Worm (Caenorhabditis elegans) whole organism, late embryonic: ENCODE results near the gene lelo-2.

Experiments
- C08G9.2 ChIP-seq: sonication (generic microtip); optimal IDR thresholded peaks from 2 replicates; lab custom pipeline; 2016; ENCODE audit warnings: mild to moderate bottlenecking, missing genetic modification characterization, moderate library complexity, missing compliant biosample characterization
- C38D4.7 ChIP-seq: fragments of 200-800 bp; sonication (Bioruptor generic); optimal IDR thresholded peaks from 2 replicates; lab custom pipeline; 2018; ENCODE audit warnings: mild to moderate bottlenecking, missing genetic modification characterization, moderate library complexity, missing compliant biosample characterization
- F13H6.1 ChIP-seq: sonication (generic microtip); optimal IDR thresholded peaks from 2 replicates; lab custom pipeline; 2016; ENCODE audit warnings: missing genetic modification characterization, missing compliant biosample characterization
- K02D7.2 ChIP-seq: sonication (generic microtip); optimal IDR thresholded peaks from 2 replicates; lab custom pipeline; 2017; ENCODE audit warnings: mild to moderate bottlenecking, missing genetic modification characterization, missing compliant biosample characterization
- ceh-14 ChIP-seq: sonication (generic microtip); optimal IDR thresholded peaks from 2 replicates; lab custom pipeline; 2016; ENCODE audit warnings: missing genotype, missing genetic modification characterization, missing compliant biosample characterization
- ceh-19 ChIP-seq: fragments of 200-800 bp; sonication (Bioruptor generic); optimal IDR thresholded peaks from 2 replicates; lab custom pipeline; 2018; ENCODE audit warnings: mild to moderate bottlenecking, missing genetic modification characterization, missing compliant biosample characterization
- ceh-22 ChIP-seq: sonication (generic microtip); optimal IDR thresholded peaks from 2 replicates; lab custom pipeline; 2017; ENCODE audit warnings: missing biosample characterization, missing genetic modification characterization
- ceh-24 ChIP-seq: sonication (generic microtip); optimal IDR thresholded peaks from 2 replicates; lab custom pipeline; 2016; ENCODE audit warnings: mild to moderate bottlenecking, missing genetic modification characterization, missing compliant biosample characterization
- ceh-31 ChIP-seq: sonication (generic microtip); optimal IDR thresholded peaks from 2 replicates; lab custom pipeline; 2016; ENCODE audit warnings: missing genetic modification characterization, missing compliant biosample characterization
- ceh-48 ChIP-seq: sonication (generic microtip); optimal IDR thresholded peaks from 2 replicates; lab custom pipeline; 2016; ENCODE audit warnings: missing genetic modification characterization, inconsistent platforms, missing compliant biosample characterization
- ceh-6 ChIP-seq: fragments of 200-800 bp; sonication (Bioruptor generic); optimal IDR thresholded peaks from 2 replicates; lab custom pipeline; 2018; ENCODE audit warnings: mild to moderate bottlenecking, missing genetic modification characterization, missing compliant biosample characterization
- ceh-9 ChIP-seq: sonication (generic microtip); optimal IDR thresholded peaks from 2 replicates; lab custom pipeline; 2016; ENCODE audit warnings: mild to moderate bottlenecking, missing genetic modification characterization, inconsistent platforms, missing compliant biosample characterization
- dve-1 ChIP-seq: sonication (generic microtip); optimal IDR thresholded peaks from 2 replicates; lab custom pipeline; 2017; ENCODE audit warnings: antibody characterized with exemption, mild to moderate bottlenecking, missing genetic modification characterization, missing compliant biosample characterization
- elt-2 ChIP-seq: sonication (generic microtip); optimal IDR thresholded peaks from 2 replicates; lab custom pipeline; 2016; ENCODE audit warnings: missing genetic modification reagents, missing genetic modification characterization, missing compliant biosample characterization
- elt-4 ChIP-seq: sonication (generic microtip); optimal IDR thresholded peaks from 2 replicates; lab custom pipeline; 2016; ENCODE audit warnings: missing genetic modification characterization, missing compliant biosample characterization
- ets-4 ChIP-seq: sonication (generic microtip); optimal IDR thresholded peaks from 2 replicates; lab custom pipeline; 2016; ENCODE audit warnings: missing genetic modification characterization, missing compliant biosample characterization
- eyg-1 ChIP-seq: sonication (generic microtip); optimal IDR thresholded peaks from 2 replicates; lab custom pipeline; 2016; ENCODE audit warnings: missing genotype, missing genetic modification characterization, missing compliant biosample characterization
- fkh-10 ChIP-seq: fragments of 150-350 bp; optimal IDR thresholded peaks from 2 replicates; lab custom pipeline; 2014; ENCODE audit warnings: missing biosample characterization, missing genetic modification reagents, missing genetic modification characterization
- hlh-13 ChIP-seq: fragments of 200-800 bp; sonication (Bioruptor generic); optimal IDR thresholded peaks from 2 replicates; lab custom pipeline; 2018; ENCODE audit warnings: mild to moderate bottlenecking, missing genetic modification characterization, missing compliant biosample characterization
- hlh-15 ChIP-seq: sonication (generic microtip); optimal IDR thresholded peaks from 2 replicates; lab custom pipeline; 2016; ENCODE audit warnings: missing genetic modification characterization, missing compliant biosample characterization
- hlh-6 ChIP-seq: sonication (generic microtip); optimal IDR thresholded peaks from 2 replicates; lab custom pipeline; 2016; ENCODE audit warnings: missing genotype, missing genetic modification characterization, missing compliant biosample characterization
- lin-11 ChIP-seq: fragments of 200-800 bp; sonication (Bioruptor generic); optimal IDR thresholded peaks from 2 replicates; lab custom pipeline; 2018; ENCODE audit warnings: mild to moderate bottlenecking, missing genetic modification characterization, missing compliant biosample characterization
- nfya-1 ChIP-seq: sonication (generic microtip); optimal IDR thresholded peaks from 2 replicates; lab custom pipeline; 2017; ENCODE audit warnings: missing genetic modification characterization, mild to moderate bottlenecking, missing compliant biosample characterization, antibody characterized with exemption, moderate library complexity
- nhr-232 ChIP-seq: sonication (generic microtip); optimal IDR thresholded peaks from 2 replicates; lab custom pipeline; 2016; ENCODE audit warnings: missing genetic modification characterization, missing compliant biosample characterization
- npax-4 ChIP-seq: sonication (generic microtip); optimal IDR thresholded peaks from 2 replicates; lab custom pipeline; 2016; ENCODE audit warnings: missing genetic modification characterization, missing compliant biosample characterization
- odd-2 ChIP-seq: sonication (generic microtip); optimal IDR thresholded peaks from 2 replicates; lab custom pipeline; 2017; ENCODE audit warnings: antibody characterized with exemption, mild to moderate bottlenecking, missing genetic modification characterization, missing compliant biosample characterization
- pag-3 ChIP-seq: sonication (generic microtip); optimal IDR thresholded peaks from 2 replicates; lab custom pipeline; 2016; ENCODE audit warnings: missing compliant biosample characterization, missing genetic modification characterization, borderline replicate concordance
- pax-1 ChIP-seq: fragments of 150-350 bp; optimal IDR thresholded peaks from 2 replicates; lab custom pipeline; 2014; ENCODE audit warnings: missing biosample characterization, missing genetic modification characterization
- rnt-1 ChIP-seq: sonication (generic microtip); optimal IDR thresholded peaks from 2 replicates; lab custom pipeline; 2016; ENCODE audit warnings: missing genetic modification characterization, missing compliant biosample characterization
- sdc-2 ChIP-seq: sonication (generic microtip); optimal IDR thresholded peaks from 2 replicates; lab custom pipeline; 2016; ENCODE audit warnings: missing genotype, missing genetic modification characterization, missing compliant biosample characterization
- sox-2 ChIP-seq: fragments of 200-800 bp; sonication (Bioruptor generic); IDR thresholded peaks from 2 replicates; pipeline ENCODE4 v1.3.6; 2022; ENCODE audit warnings: missing genetic modification reagents, missing genetic modification characterization, missing compliant biosample characterization
- sox-4 ChIP-seq: sonication (generic microtip); optimal IDR thresholded peaks from 2 replicates; lab custom pipeline; 2017; ENCODE audit warnings: mild to moderate bottlenecking, missing genetic modification characterization, inconsistent platforms, missing compliant biosample characterization
- syd-9 ChIP-seq: sonication (generic microtip); optimal IDR thresholded peaks from 2 replicates; lab custom pipeline; 2016; ENCODE audit warnings: mild to moderate bottlenecking, missing genetic modification characterization, moderate library complexity, missing compliant biosample characterization
- tbx-2 ChIP-seq: sonication (generic microtip); optimal IDR thresholded peaks from 2 replicates; lab custom pipeline; 2016; ENCODE audit warnings: missing genetic modification characterization, missing compliant biosample characterization
- tbx-7 ChIP-seq: sonication (generic microtip); optimal IDR thresholded peaks from 2 replicates; lab custom pipeline; 2016; ENCODE audit warnings: missing genotype, missing genetic modification characterization, missing compliant biosample characterization
- ttx-3 ChIP-seq: sonication (generic microtip); optimal IDR thresholded peaks from 2 replicates; lab custom pipeline; 2016; ENCODE audit warnings: missing genetic modification reagents, missing genetic modification characterization, missing compliant biosample characterization
- unc-42 ChIP-seq: sonication (generic microtip); optimal IDR thresholded peaks from 2 replicates; lab custom pipeline; 2016; ENCODE audit warnings: missing genotype, missing genetic modification characterization, missing compliant biosample characterization
- zip-5 ChIP-seq: sonication (generic microtip); optimal IDR thresholded peaks from 2 replicates; lab custom pipeline; 2016; ENCODE audit warnings: missing genetic modification characterization, missing compliant biosample characterization

The lelo-2 gene

DNA sequence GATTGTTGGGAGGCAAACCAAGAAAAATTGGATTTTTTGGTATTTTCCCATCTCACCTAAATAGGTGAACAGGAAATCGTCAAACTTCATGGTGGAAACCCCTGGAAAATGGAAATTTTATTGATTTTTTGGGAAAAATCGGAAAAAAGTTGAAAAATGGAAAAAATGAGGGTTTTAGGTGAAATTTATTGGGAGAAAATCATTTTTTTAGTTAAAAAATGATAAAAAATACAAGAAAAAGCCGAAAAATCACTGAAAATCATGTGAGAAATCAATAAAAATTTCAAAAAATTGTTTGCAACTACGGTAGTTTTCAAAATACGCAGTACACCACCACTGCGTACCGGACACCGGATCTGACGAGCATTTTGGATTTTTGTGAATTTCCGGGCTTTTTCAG, at the start of gene lelo-2:
Gene lelo-2, minus strand, starts transcription at position 101 of the 400 bp plus-strand sequence.
- no peak for TF ChIP-seq tbx-2 (tag; lab: Kevin White, UChicago)
- no peak for TF ChIP-seq C08G9.2
- no peak for TF ChIP-seq C38D4.7 (GFP tag; lab: Kevin White, UChicago)
- no peak for TF ChIP-seq elt-2
- no peak for TF ChIP-seq nhr-232 (tag; lab: Kevin White, UChicago)
- TF ChIP-seq rnt-1 (tag; lab: Kevin White, UChicago), result no peak
- TF ChIP-seq F13H6.1 (tag; lab: Kevin White, UChicago), result no peak
- TF ChIP-seq sdc-2 (tag; lab: Kevin White, UChicago), result no peak
- no peak for TF ChIP-seq ceh-31 (tag; lab: Kevin White, UChicago)
- no peak for TF ChIP-seq sox-4
- no peak for TF ChIP-seq K02D7.2 (tag; lab: Kevin White, UChicago)
- TF ChIP-seq npax-4, result no peak
- no peak for TF ChIP-seq odd-2
- no peak for TF ChIP-seq ceh-9 (tag; lab: Kevin White, UChicago)
- TF ChIP-seq syd-9, result no peak
- no peak for TF ChIP-seq fkh-10 (GFP tag; lab: Kevin White, UChicago)

DNA sequence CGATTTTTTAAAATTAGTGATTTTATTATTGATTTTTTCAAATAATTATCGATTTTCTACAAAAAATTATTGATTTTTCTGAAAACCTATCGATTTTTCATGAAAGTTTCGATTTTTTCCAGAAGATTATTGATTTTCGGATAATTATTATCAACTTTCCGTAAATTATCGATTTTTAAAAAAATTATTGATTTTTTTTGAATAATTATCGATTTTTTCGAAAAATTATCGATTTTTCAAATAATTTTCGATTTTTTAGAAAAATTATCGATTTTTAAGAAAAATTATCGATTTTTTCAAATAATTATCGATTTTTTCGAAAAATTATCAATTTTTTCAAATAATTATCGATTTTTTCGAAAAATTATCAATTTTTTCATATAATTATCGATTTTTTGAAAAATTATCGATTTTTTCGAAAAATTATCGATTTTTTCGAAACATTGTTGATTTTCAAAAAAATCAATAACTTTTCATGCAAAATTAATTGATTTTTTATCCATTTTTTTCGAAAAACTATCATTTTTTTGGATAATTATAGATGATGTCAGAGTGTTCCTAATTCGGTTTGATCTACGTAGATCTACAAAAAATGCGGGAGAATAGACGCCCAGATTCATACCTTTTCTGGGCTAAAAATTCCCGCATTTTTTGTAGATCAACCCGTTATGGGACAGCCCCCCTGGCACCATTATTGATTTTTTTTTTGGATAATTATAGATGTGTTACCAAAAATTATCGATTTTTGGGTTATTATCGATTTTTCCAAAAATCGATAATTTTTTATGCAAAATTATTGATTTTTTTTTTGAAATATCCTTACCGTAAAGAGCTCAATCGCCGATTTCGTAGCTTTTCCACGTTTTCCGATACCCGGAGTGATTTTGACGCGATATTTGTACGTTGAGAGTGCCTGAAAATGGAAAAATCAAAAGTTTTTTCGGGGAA, 41.6 kb upstream of the lelo-2 start:
- peak; percentile 50 for TF ChIP-seq ceh-48
- no peak for TF ChIP-seq ceh-14 (tag; lab: Kevin White, UChicago)

DNA sequence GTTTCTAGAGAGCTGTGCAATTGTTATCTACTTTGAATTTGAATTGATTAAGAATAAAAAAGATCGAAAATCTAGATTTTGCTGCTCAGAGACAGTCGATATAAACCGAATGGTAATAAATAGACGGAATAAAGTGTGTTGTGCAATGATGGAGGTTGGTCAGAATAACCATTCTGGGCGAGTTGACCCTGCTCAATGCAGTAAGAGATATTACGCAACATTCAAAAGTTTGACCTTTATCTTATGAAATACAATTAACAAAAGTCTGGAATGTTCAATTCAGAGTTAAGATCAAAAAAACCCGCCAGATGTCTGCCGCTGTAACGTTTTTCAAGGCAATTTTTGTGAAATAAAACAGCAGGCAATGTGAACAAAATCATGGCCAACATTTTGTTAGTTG, 29.8 kb upstream of the lelo-2 start:
- TF ChIP-seq ets-4 (no peak), ceh-9 (tag; lab: Kevin White, UChicago) (no peak), npax-4 (no peak), ceh-6 (no peak), pax-1 (tag; lab: Kevin White, UChicago) (no peak), fkh-10 (GFP tag; lab: Kevin White, UChicago) (no peak), lin-11 (no peak), pag-3 (no peak), ttx-3 (tag; lab: Kevin White, UChicago) (no peak), dve-1 (no peak)

DNA sequence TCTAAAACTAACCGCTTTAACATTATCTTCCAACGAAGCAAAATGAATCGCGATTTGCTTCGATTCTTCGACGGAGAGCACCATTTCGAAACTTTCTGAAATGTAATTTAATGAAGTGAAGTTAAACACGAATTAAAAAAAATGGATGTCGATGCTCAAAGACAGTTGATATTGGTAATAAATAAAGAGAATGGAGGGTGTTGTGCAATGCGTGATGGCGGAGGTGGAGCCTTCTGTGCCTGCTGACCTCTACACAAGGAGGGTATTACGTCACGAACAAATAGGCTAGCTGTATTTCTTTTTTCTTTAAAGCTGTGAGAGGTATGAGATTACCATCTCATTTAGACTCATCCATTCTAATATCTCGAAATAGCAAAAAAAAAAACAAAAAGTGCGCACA, 28.6 kb upstream of the lelo-2 start, which contains the start of gene Y82E9BR.17:
Gene Y82E9BR.17, minus strand, starts transcription at position 101 of the 400 bp plus-strand sequence.
- TF ChIP-seq C38D4.7 (GFP tag; lab: Kevin White, UChicago) (no peak), tbx-2 (tag; lab: Kevin White, UChicago) (no peak), npax-4 (no peak), unc-42 (no peak), zip-5 (tag; lab: Kevin White, UChicago) (no peak), sox-2 (no peak), hlh-6 (tag; lab: Kevin White, UChicago) (no peak), ceh-14 (tag; lab: Kevin White, UChicago) (no peak), ceh-24 (tag; lab: Kevin White, UChicago) (no peak), hlh-15 (tag; lab: Kevin White, UChicago) (no peak)

DNA sequence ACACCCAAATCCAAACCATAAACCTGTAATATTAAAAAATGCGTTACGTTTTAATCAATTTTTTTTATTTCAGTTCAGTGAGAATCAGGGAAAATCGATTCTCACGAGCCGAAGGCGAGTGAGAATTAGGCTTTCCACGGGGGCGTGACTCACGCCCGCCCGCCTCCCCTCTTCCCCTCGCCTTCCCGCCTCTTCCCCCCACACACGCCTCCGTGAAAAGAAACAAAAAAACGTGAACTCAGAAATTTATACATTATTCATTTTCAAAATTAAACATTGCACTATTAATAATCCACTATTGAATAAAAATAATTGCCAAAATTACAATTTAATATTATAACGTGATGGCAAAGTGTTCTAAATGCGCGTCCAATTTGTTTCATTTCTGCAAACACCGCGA, 19.7 kb upstream of the lelo-2 start:
- TF ChIP-seq nfya-1 (no peak), hlh-15 (tag; lab: Kevin White, UChicago) (no peak), elt-4 (tag; lab: Kevin White, UChicago) (no peak), ceh-19 (GFP tag; lab: Kevin White, UChicago) (no peak), eyg-1 (tag; lab: Kevin White, UChicago) (no peak), tbx-7 (tag; lab: Kevin White, UChicago) (no peak), hlh-13 (no peak), ceh-22 (no peak), fkh-10 (GFP tag; lab: Kevin White, UChicago) (no peak)
